Worm (Caenorhabditis elegans): ENCODE measurements around the gene C17C3.3.

- TF ChIP-seq madf-2 (tag; optimal IDR thresholded peaks at IDR 0.05): no peak
- no peak for TF ChIP-seq ets-4 (tag; optimal IDR thresholded peaks at IDR 0.05)
- no peak for TF ChIP-seq ceh-9 (tag; optimal IDR thresholded peaks at IDR 0.05)
- TF ChIP-seq mec-3 (tag; optimal IDR thresholded peaks at IDR 0.05; ENCODE audit: borderline replicate concordance): no peak
- no peak for TF ChIP-seq hlh-6 (tag; optimal IDR thresholded peaks at IDR 0.05)
- no peak for TF ChIP-seq ceh-2 (tag; optimal IDR thresholded peaks at IDR 0.05)
- TF ChIP-seq ceh-18 (tag; optimal IDR thresholded peaks at IDR 0.05): no peak
- TF ChIP-seq T23F11.4 (GFP tag; optimal IDR thresholded peaks at IDR 0.05): no peak
Observed at ce11 chrII:5599326-5600044, 37.9 kb downstream of the C17C3.3 start, which contains the start of gene C17G10.10.

All from whole organism, late embryonic.